Fruit fly (Drosophila melanogaster) whole organism, embryonic: ENCODE data around the gene CG17816.
A peak's percentile ranks its signal among the peaks of the same experiment; 100 is the strongest.

Experiments used
- Ada2b ChIP-seq: fragments of 200-800 bp; sonication (Bioruptor generic); IDR thresholded peaks from 2 replicates; pipeline ENCODE4 v1.3.6; 2022; ENCODE audit warnings: missing biosample characterization, missing genetic modification characterization
- BtbVII ChIP-seq: fragments of 200-800 bp; sonication (Bioruptor generic); optimal IDR thresholded peaks from 3 replicates; lab custom pipeline; 2017; ENCODE audit warnings: missing biosample characterization, mild to moderate bottlenecking, missing genetic modification characterization
- CG1024 ChIP-seq: fragments of 200-800 bp; sonication (Bioruptor generic); IDR thresholded peaks from 2 replicates; pipeline ENCODE4 v1.3.6; 2022; ENCODE audit warnings: missing biosample characterization, missing genetic modification characterization
- CG11247 ChIP-seq: fragments of 200-800 bp; sonication (Bioruptor generic); IDR thresholded peaks from 2 replicates; pipeline ENCODE4 v1.3.6; 2022; ENCODE audit warnings: missing biosample characterization, missing genetic modification characterization
- CG11723 ChIP-seq: fragments of 200-800 bp; sonication (Bioruptor generic); optimal IDR thresholded peaks from 2 replicates; lab custom pipeline; 2017; ENCODE audit warnings: missing biosample characterization, mild to moderate bottlenecking, missing genetic modification characterization
- CG13287 ChIP-seq: fragments of 200-800 bp; sonication (Bioruptor generic); IDR thresholded peaks from 2 replicates; pipeline ENCODE4 v1.3.6; 2022; ENCODE audit warnings: missing biosample characterization, missing genetic modification characterization; ENCODE audit not compliant: partially characterized antibody
- CG17612 ChIP-seq: fragments of 200-800 bp; sonication (Bioruptor generic); IDR thresholded peaks from 2 replicates; pipeline ENCODE4 v1.3.6; 2022; ENCODE audit warnings: missing biosample characterization, missing genetic modification characterization
- CG34422 ChIP-seq: fragments of 200-800 bp; sonication (Bioruptor generic); IDR thresholded peaks from 3 replicates; pipeline ENCODE4 v1.3.6; 2022; ENCODE audit warnings: missing biosample characterization, missing genetic modification characterization
- CG3726 ChIP-seq: fragments of 200-800 bp; sonication (Bioruptor generic); IDR thresholded peaks from 3 replicates; pipeline ENCODE4, ENCODE4 v1.3.6; 2022; ENCODE audit warnings: missing biosample characterization, missing genetic modification characterization
- CG5245 ChIP-seq: fragments of 200-800 bp; sonication (Bioruptor generic); optimal IDR thresholded peaks from 3 replicates; lab custom pipeline; 2016; ENCODE audit warnings: missing biosample characterization, missing genetic modification characterization
- CG6254 ChIP-seq: fragments of 200-800 bp; sonication (Bioruptor generic); optimal IDR thresholded peaks from 3 replicates; lab custom pipeline; 2017; ENCODE audit warnings: mild to moderate bottlenecking, missing biosample characterization, missing genetic modification reagents, missing genetic modification characterization
- CG6854 ChIP-seq: fragments of 200-800 bp; sonication (Bioruptor generic); optimal IDR thresholded peaks from 3 replicates; lab custom pipeline; 2017; ENCODE audit warnings: missing biosample characterization, mild to moderate bottlenecking, missing genetic modification characterization
- CG7271 ChIP-seq: fragments of 200-800 bp; sonication (Bioruptor generic); optimal IDR thresholded peaks from 2 replicates; lab custom pipeline; 2018; ENCODE audit warnings: missing biosample characterization, mild to moderate bottlenecking, missing genetic modification characterization, moderate library complexity
- CG7963 ChIP-seq: fragments of 200-800 bp; sonication (Bioruptor generic); IDR thresholded peaks from 3 replicates; pipeline ENCODE4 v1.3.6; 2022; ENCODE audit warnings: missing biosample characterization, missing genetic modification characterization; ENCODE audit not compliant: partially characterized antibody
- CG8089 ChIP-seq: fragments of 200-800 bp; sonication (Bioruptor generic); optimal IDR thresholded peaks from 3 replicates; lab custom pipeline; 2016; ENCODE audit warnings: missing biosample characterization, missing genetic modification characterization
- Dip2 ChIP-seq: fragments of 200-800 bp; sonication (Bioruptor generic); IDR thresholded peaks from 2 replicates; pipeline ENCODE4 v1.3.6; 2022; ENCODE audit warnings: missing biosample characterization, missing genetic modification characterization
- Doc3 ChIP-seq: fragments of 200-800 bp; sonication (Bioruptor generic); IDR thresholded peaks from 3 replicates; pipeline ENCODE4 v1.3.6; 2022; ENCODE audit warnings: missing biosample characterization, missing genetic modification characterization; ENCODE audit not compliant: partially characterized antibody
- H2.0 ChIP-seq: fragments of 200-800 bp; sonication (Bioruptor generic); IDR thresholded peaks from 2 replicates; pipeline ENCODE4 v1.3.6; 2022; ENCODE audit warnings: missing biosample characterization, missing genetic modification characterization
- HHEX ChIP-seq: fragments of 200-800 bp; sonication (Bioruptor generic); optimal IDR thresholded peaks from 3 replicates; lab custom pipeline; 2017; ENCODE audit warnings: missing biosample characterization, mild to moderate bottlenecking, missing genetic modification characterization, missing genetic modification reagents
- HLH4C ChIP-seq: fragments of 200-800 bp; sonication (Bioruptor generic); IDR thresholded peaks from 3 replicates; pipeline ENCODE4 v1.3.6; 2022; ENCODE audit warnings: missing biosample characterization, missing genetic modification characterization; ENCODE audit not compliant: partially characterized antibody
- Hr78 ChIP-seq, 2 experiments: fragments of 200-800 bp in 1 of 2; fragments of >200 bp in 1 of 2; sonication (Bioruptor generic) in 1 of 2; optimal IDR thresholded peaks; 2 replicates each; lab custom pipeline; 2017 to 2019; ENCODE audit warnings: missing biosample characterization in 2 of 2, missing genetic modification characterization in 2 of 2, mild to moderate bottlenecking in 1 of 2, moderate library complexity in 1 of 2
- NfI ChIP-seq: fragments of 200-800 bp; sonication (Bioruptor generic); optimal IDR thresholded peaks from 3 replicates; lab custom pipeline; 2018; ENCODE audit warnings: missing biosample characterization, mild to moderate bottlenecking, missing genetic modification characterization, moderate library complexity
- PHDP ChIP-seq: fragments of 200-800 bp; sonication (Bioruptor generic); optimal IDR thresholded peaks from 3 replicates; lab custom pipeline; 2018; ENCODE audit warnings: missing biosample characterization, mild to moderate bottlenecking, missing genetic modification characterization, moderate library complexity
- Rx ChIP-seq: fragments of 200-800 bp; sonication (Bioruptor generic); IDR thresholded peaks from 2 replicates; pipeline ENCODE4 v1.3.6; 2022; ENCODE audit warnings: missing biosample characterization, missing genetic modification characterization
- Side ChIP-seq: fragments of 200-800 bp; sonication (Bioruptor generic); optimal IDR thresholded peaks from 2 replicates; lab custom pipeline; 2016; ENCODE audit warnings: missing biosample characterization, missing genetic modification characterization
- Six4 ChIP-seq: fragments of 200-800 bp; sonication (Bioruptor generic); optimal IDR thresholded peaks from 2 replicates; lab custom pipeline; 2016; ENCODE audit warnings: missing biosample characterization, missing genetic modification characterization
- Ssrp ChIP-seq: fragments of 200-800 bp; sonication (Bioruptor generic); optimal IDR thresholded peaks from 2 replicates; lab custom pipeline; 2018; ENCODE audit warnings: missing biosample characterization, mild to moderate bottlenecking, missing genetic modification characterization, moderate library complexity
- Taf1 ChIP-seq: fragments of 200-800 bp; sonication (Bioruptor generic); IDR thresholded peaks from 2 replicates; pipeline ENCODE4 v1.3.6; 2022; ENCODE audit warnings: missing biosample characterization, missing genetic modification characterization
- croc ChIP-seq: fragments of 200-800 bp; sonication (Bioruptor generic); conservative IDR thresholded peaks from 3 replicates; pipeline ENCODE4 v1.3.6; 2022; ENCODE audit warnings: missing biosample characterization, missing genetic modification characterization
- dimm ChIP-seq: fragments of 200-800 bp; sonication (Bioruptor generic); IDR thresholded peaks from 2 replicates; pipeline ENCODE4 v1.3.6; 2022; ENCODE audit warnings: missing biosample characterization, missing genetic modification characterization
- exex ChIP-seq: fragments of 200-800 bp; sonication (Bioruptor generic); optimal IDR thresholded peaks from 4 replicates; lab custom pipeline; 2018; ENCODE audit warnings: missing biosample characterization, mild to moderate bottlenecking, missing genetic modification characterization, moderate library complexity
- eyg ChIP-seq: fragments of 200-800 bp; sonication (Bioruptor generic); optimal IDR thresholded peaks from 3 replicates; lab custom pipeline; 2016; ENCODE audit warnings: missing biosample characterization, missing genetic modification characterization
- fd102C ChIP-seq: fragments of 200-800 bp; sonication (Bioruptor generic); optimal IDR thresholded peaks from 2 replicates; lab custom pipeline; 2018; ENCODE audit warnings: missing biosample characterization, mild to moderate bottlenecking, missing genetic modification characterization, moderate library complexity
- gfzf ChIP-seq: fragments of 200-800 bp; sonication (Bioruptor generic); optimal IDR thresholded peaks from 2 replicates; lab custom pipeline; 2016; ENCODE audit warnings: missing biosample characterization, mild to moderate bottlenecking, missing genetic modification characterization, moderate library complexity
- grau ChIP-seq: fragments of 200-800 bp; optimal IDR thresholded peaks from 3 replicates; lab custom pipeline; 2019; ENCODE audit warnings: missing biosample characterization, mild to moderate bottlenecking, missing genetic modification characterization, moderate library complexity
- grn ChIP-seq: fragments of 200-800 bp; sonication (Bioruptor generic); optimal IDR thresholded peaks from 3 replicates; lab custom pipeline; 2017; ENCODE audit warnings: missing biosample characterization, missing genetic modification characterization
- gsb ChIP-seq: fragments of 200-800 bp; sonication (Bioruptor generic); IDR thresholded peaks from 2 replicates; pipeline ENCODE4 v1.3.6; 2022; ENCODE audit warnings: missing biosample characterization, missing genetic modification characterization
- gt ChIP-seq: fragments of 200-800 bp; sonication (Bioruptor generic); IDR thresholded peaks from 2 replicates; pipeline ENCODE4 v1.3.6; 2022; ENCODE audit warnings: missing biosample characterization, missing genetic modification characterization
- nom ChIP-seq: fragments of 200-800 bp; sonication (Bioruptor generic); optimal IDR thresholded peaks from 2 replicates; lab custom pipeline; 2017; ENCODE audit warnings: missing biosample characterization, missing genetic modification characterization, mild to moderate bottlenecking, moderate library complexity, missing genetic modification reagents
- p53 ChIP-seq: fragments of 200-800 bp; sonication (Bioruptor generic); optimal IDR thresholded peaks from 2 replicates; lab custom pipeline; 2016; ENCODE audit warnings: missing biosample characterization, missing genetic modification characterization
- pfk ChIP-seq: fragments of 200-800 bp; sonication (Bioruptor generic); optimal IDR thresholded peaks from 2 replicates; lab custom pipeline; 2018; ENCODE audit warnings: missing biosample characterization, mild to moderate bottlenecking, missing genetic modification characterization, moderate library complexity
- pnt ChIP-seq: fragments of 200-800 bp; sonication (Bioruptor generic); optimal IDR thresholded peaks from 3 replicates; lab custom pipeline; 2016; ENCODE audit warnings: missing biosample characterization, missing genetic modification characterization
- pum ChIP-seq: fragments of 200-800 bp; sonication (Bioruptor generic); optimal IDR thresholded peaks from 2 replicates; lab custom pipeline; 2016; ENCODE audit warnings: missing biosample characterization, missing genetic modification characterization
- ranshi ChIP-seq: fragments of 200-800 bp; sonication (Bioruptor generic); IDR thresholded peaks from 2 replicates; pipeline ENCODE4 v1.3.6; 2022; ENCODE audit warnings: missing biosample characterization, missing genetic modification characterization
- sob ChIP-seq: fragments of 200-800 bp; sonication (Bioruptor generic); IDR thresholded peaks from 2 replicates; pipeline ENCODE4 v1.3.6; 2022; ENCODE audit warnings: missing biosample characterization, missing genetic modification characterization
- stwl ChIP-seq: fragments of 200-800 bp; sonication (Bioruptor generic); optimal IDR thresholded peaks from 3 replicates; lab custom pipeline; 2018; ENCODE audit warnings: missing biosample characterization, mild to moderate bottlenecking, missing genetic modification characterization, moderate library complexity
- zfh1 ChIP-seq: fragments of 200-800 bp; sonication (Bioruptor generic); IDR thresholded peaks from 3 replicates; pipeline ENCODE4 v1.3.6; 2022; ENCODE audit warnings: missing biosample characterization, missing genetic modification characterization
- zfh2 ChIP-seq: fragments of 200-800 bp; sonication (Bioruptor generic); optimal IDR thresholded peaks from 2 replicates; lab custom pipeline; 2016; ENCODE audit warnings: missing biosample characterization, missing genetic modification characterization

Gene CG17816

DNA sequence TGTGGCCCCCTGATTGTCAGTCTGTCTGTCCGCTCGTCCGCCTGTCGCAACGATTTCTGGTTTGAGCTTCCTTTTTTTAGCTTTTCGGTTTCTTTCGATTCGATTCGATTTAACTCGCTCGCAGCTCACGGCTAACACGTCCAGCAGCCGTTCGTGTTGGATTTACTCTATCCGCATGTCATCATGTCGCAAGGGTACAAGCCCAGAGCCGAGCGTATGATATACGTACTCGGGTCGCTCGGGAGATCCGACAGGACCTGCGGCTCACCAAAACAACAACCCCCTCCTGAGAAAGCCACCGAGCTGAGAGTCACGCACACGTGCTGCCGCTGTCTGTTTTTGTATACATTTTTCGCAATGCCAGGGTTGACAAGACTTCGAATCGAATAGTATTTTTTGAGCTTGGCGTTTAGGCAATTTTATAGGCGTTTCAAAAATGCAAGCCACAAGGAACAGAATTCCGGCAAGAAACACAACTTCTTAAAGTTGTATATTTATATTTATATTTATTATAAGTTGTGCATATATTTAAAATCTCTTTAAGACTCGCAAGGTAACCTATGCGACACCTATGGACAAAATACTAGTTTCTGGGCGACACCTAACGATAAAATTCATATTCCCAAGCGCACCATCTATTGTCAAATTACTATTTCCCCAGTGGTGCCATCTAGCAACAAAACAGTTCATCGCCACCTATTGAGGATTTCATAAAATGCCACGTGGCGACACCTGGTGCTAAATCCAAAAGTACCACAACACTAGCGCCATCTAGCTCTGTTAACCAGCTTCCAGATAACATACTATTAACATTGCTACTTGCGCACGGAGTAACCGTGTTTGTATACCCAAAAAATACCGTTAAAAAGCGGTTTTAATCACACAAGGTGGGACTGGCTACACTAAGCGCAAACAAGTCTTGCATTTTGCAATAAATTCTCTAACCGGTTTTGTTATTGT is 76.6 kb downstream of the CG17816 start, which contains the start of the genes CG2993 and sgll (continued):
- TF ChIP-seq pfk = peak; percentile 52
- TF ChIP-seq CG6854 (GFP tag; lab: Kevin White, UChicago) = peak; percentile 38
- TF ChIP-seq Ada2b = peak; percentile 75
- peak; percentile 96 for TF ChIP-seq pnt
- TF ChIP-seq CG6254 (GFP tag; lab: Kevin White, UChicago) = peak; percentile 6
- peak; percentile 93 for TF ChIP-seq Rx
- peak; percentile 6 for TF ChIP-seq BtbVII (GFP tag; lab: Kevin White, UChicago)
- peak; percentile 92 for TF ChIP-seq p53
- TF ChIP-seq CG17612 (GFP tag; lab: Robert Waterston, UW) = peak; percentile 84
- peak; percentile 67 for TF ChIP-seq fd102C (GFP tag; lab: Kevin White, UChicago)
- TF ChIP-seq grn (GFP tag; lab: Kevin White, UChicago) = peak; percentile 16
- peak; percentile 81 for TF ChIP-seq PHDP
- TF ChIP-seq Doc3 (GFP tag; lab: Robert Waterston, UW) = no peak
- peak; percentile 87 for TF ChIP-seq grau (tag; lab: Kevin White, UChicago)
- TF ChIP-seq eyg = peak; percentile 86
- no peak for TF ChIP-seq HLH4C
- peak; percentile 89 for TF ChIP-seq Taf1 (GFP tag; lab: Robert Waterston, UW)
- TF ChIP-seq CG7963 = no peak
- no peak for TF ChIP-seq nom (GFP tag; lab: Kevin White, UChicago)
- TF ChIP-seq CG13287 = peak; percentile 48
- peak; percentile 76 for TF ChIP-seq Ssrp
- TF ChIP-seq Dip2 (GFP tag; lab: Robert Waterston, UW) = peak; percentile 90
- peak; percentile 92 for TF ChIP-seq stwl (tag; lab: Kevin White, UChicago)
- TF ChIP-seq NfI (GFP tag; lab: Kevin White, UChicago) = peak; percentile 94
- peak; percentile 83 for TF ChIP-seq gt (GFP tag; lab: Robert Waterston, UW)
- no peak for TF ChIP-seq exex
- peak; percentile 87 for TF ChIP-seq Six4
- peak; percentile 96 for TF ChIP-seq pum (GFP tag; lab: Kevin White, UChicago)
- TF ChIP-seq croc = peak; percentile 86
- peak; percentile 44 for TF ChIP-seq CG11723 (GFP tag; lab: Kevin White, UChicago)
- TF ChIP-seq ranshi (GFP tag; lab: Robert Waterston, UW) = peak; percentile 90; the same call in 1 of the 2 replicates
- TF ChIP-seq CG3726 (GFP tag; lab: Robert Waterston, UW) = peak; percentile 88; the same call in 2 of the 3 replicates
- TF ChIP-seq zfh2 (GFP tag; lab: Kevin White, UChicago) = peak; percentile 75
- TF ChIP-seq CG7271 (tag; lab: Kevin White, UChicago) = peak; percentile 74
- peak; percentile 93 for TF ChIP-seq Side
- TF ChIP-seq gfzf = peak; percentile 89
- peak; percentile 98 for TF ChIP-seq CG5245 (GFP tag; lab: Kevin White, UChicago)
- TF ChIP-seq gsb = peak; percentile 84
- TF ChIP-seq HHEX = peak; percentile 79
- TF ChIP-seq H2.0 (GFP tag; lab: Robert Waterston, UW) = peak; percentile 92
- TF ChIP-seq CG11247 (GFP tag; lab: Robert Waterston, UW) = peak; percentile 98
- peak; percentile 90 for TF ChIP-seq CG1024 (GFP tag; lab: Robert Waterston, UW)
- TF ChIP-seq sob (GFP tag; lab: Robert Waterston, UW) = peak; percentile 92
- TF ChIP-seq Hr78 (GFP tag; optimal IDR thresholded peaks at IDR 0.05; lab: Kevin White, UChicago) = no peak
- peak; percentile 93 for TF ChIP-seq CG34422
- TF ChIP-seq dimm (GFP tag; lab: Robert Waterston, UW) = peak; percentile 62
- TF ChIP-seq zfh1 = peak; percentile 97
- peak; percentile 95 for TF ChIP-seq CG8089 (GFP tag; lab: Kevin White, UChicago)
